Worm (Caenorhabditis elegans): ENCODE data around the gene tmem-145.

ce11 chrX:12095200-12095599, 21.5 kb upstream of the tmem-145 start:
- TF ChIP-seq him-1 (tag; optimal IDR thresholded peaks at IDR 0.05) (no peak), dao-5 (tag; optimal IDR thresholded peaks at IDR 0.05) (no peak)

Data from whole organism, L4/young adult.